Fruit fly (Drosophila melanogaster) whole organism, adult: Measurements from ENCODE around the gene CG15543.
A peak's percentile ranks its signal among the peaks of the same experiment; 100 is the strongest.

ENCODE experiments used
- CG11617 ChIP-seq: fragments of 200-800 bp; sonication (Bioruptor generic); optimal IDR thresholded peaks from 2 replicates; lab custom pipeline; 2017; ENCODE audit warnings: mild to moderate bottlenecking, missing biosample characterization, missing genetic modification reagents, missing genetic modification characterization
- CG12768 ChIP-seq: fragments of 200-800 bp; sonication (Bioruptor generic); optimal IDR thresholded peaks from 2 replicates; lab custom pipeline; 2017; ENCODE audit warnings: missing biosample characterization, missing genetic modification characterization, mild to moderate bottlenecking, moderate library complexity, missing genetic modification reagents
- CG14711 ChIP-seq: fragments of 200-800 bp; sonication (Bioruptor generic); optimal IDR thresholded peaks from 2 replicates; lab custom pipeline; 2018; ENCODE audit warnings: missing biosample characterization, mild to moderate bottlenecking, missing genetic modification characterization, moderate library complexity
- CG1620 ChIP-seq: fragments of 200-800 bp; sonication (Bioruptor generic); optimal IDR thresholded peaks from 2 replicates; lab custom pipeline; 2016; ENCODE audit warnings: missing biosample characterization, missing genetic modification characterization
- CG33017 ChIP-seq: fragments of 200-800 bp; sonication (Bioruptor generic); optimal IDR thresholded peaks from 2 replicates; lab custom pipeline; 2018; ENCODE audit warnings: missing biosample characterization, mild to moderate bottlenecking, missing genetic modification characterization, moderate library complexity
- CG5204 ChIP-seq: fragments of 200-800 bp; sonication (Bioruptor generic); optimal IDR thresholded peaks from 2 replicates; lab custom pipeline; 2016; ENCODE audit warnings: missing biosample characterization, missing genetic modification characterization
- CG7045 ChIP-seq: fragments of 200-800 bp; sonication (Bioruptor generic); optimal IDR thresholded peaks from 2 replicates; lab custom pipeline; 2017; ENCODE audit warnings: missing biosample characterization, mild to moderate bottlenecking, missing genetic modification characterization
- CG7101 ChIP-seq: fragments of 200-800 bp; sonication (Bioruptor generic); optimal IDR thresholded peaks from 2 replicates; lab custom pipeline; 2018; ENCODE audit warnings: missing biosample characterization, mild to moderate bottlenecking, missing genetic modification characterization, moderate library complexity
- Clk ChIP-seq: fragments of 200-800 bp; sonication (Bioruptor generic); optimal IDR thresholded peaks from 2 replicates; lab custom pipeline; 2017; ENCODE audit warnings: missing biosample characterization, missing genetic modification characterization
- Crg-1 ChIP-seq: fragments of 200-800 bp; sonication (Bioruptor generic); optimal IDR thresholded peaks from 2 replicates; lab custom pipeline; 2016; ENCODE audit warnings: missing biosample characterization, missing genetic modification characterization
- Hr96 ChIP-seq: fragments of 200-800 bp; sonication (Bioruptor generic); optimal IDR thresholded peaks from 2 replicates; lab custom pipeline; 2016; ENCODE audit warnings: missing biosample characterization, missing genetic modification characterization
- Mnt ChIP-seq: fragments of 200-800 bp; sonication (Bioruptor generic); optimal IDR thresholded peaks from 2 replicates; lab custom pipeline; 2016; ENCODE audit warnings: missing biosample characterization, mild to moderate bottlenecking, missing genetic modification characterization
- bab1 ChIP-seq: fragments of 200-800 bp; sonication (Bioruptor generic); optimal IDR thresholded peaks from 3 replicates; lab custom pipeline; 2019; ENCODE audit warnings: missing biosample characterization, mild to moderate bottlenecking, missing genetic modification characterization, moderate library complexity
- cic ChIP-seq: fragments of 200-800 bp; sonication (Bioruptor generic); optimal IDR thresholded peaks from 2 replicates; lab custom pipeline; 2017; ENCODE audit warnings: missing biosample characterization, mild to moderate bottlenecking, missing genetic modification characterization, moderate library complexity
- cnc ChIP-seq, 2 experiments: fragments of >200 bp; optimal IDR thresholded peaks; 2 replicates each; lab custom pipeline; 2017
- kay ChIP-seq: fragments of 200-800 bp; sonication (Bioruptor generic); peaks from one replicate; lab custom pipeline; 2016; ENCODE audit warnings: missing biosample characterization, missing genetic modification characterization, borderline replicate concordance
- ovo ChIP-seq: fragments of 200-800 bp; sonication (Bioruptor generic); optimal IDR thresholded peaks from 2 replicates; lab custom pipeline; 2016; ENCODE audit warnings: missing biosample characterization, missing genetic modification characterization
- pad ChIP-seq: fragments of 200-800 bp; sonication (Bioruptor generic); optimal IDR thresholded peaks from 3 replicates; lab custom pipeline; 2017; ENCODE audit warnings: missing biosample characterization, missing genetic modification characterization, mild to moderate bottlenecking, moderate library complexity, missing genetic modification reagents
- tj ChIP-seq: fragments of 200-800 bp; sonication (Bioruptor generic); optimal IDR thresholded peaks from 3 replicates; lab custom pipeline; 2017; ENCODE audit warnings: missing biosample characterization, mild to moderate bottlenecking, missing genetic modification characterization, moderate library complexity
- toe ChIP-seq: fragments of 200-800 bp; sonication (Bioruptor generic); optimal IDR thresholded peaks from 2 replicates; lab custom pipeline; 2016; ENCODE audit warnings: missing biosample characterization, missing genetic modification characterization

CG15543 gene

dm6 chr3R:30733081-30733480 is 9.6 kb upstream of the CG15543 start:
- TF ChIP-seq bab1 (no peak), CG14711 (no peak), CG11617 (no peak), Mnt (no peak), Clk (GFP tag; lab: Kevin White, UChicago) (no peak), CG33017 (tag; lab: Kevin White, UChicago) (no peak), CG5204 (no peak), ovo (GFP tag; lab: Kevin White, UChicago) (no peak), tj (GFP tag; lab: Kevin White, UChicago) (no peak), CG12768 (GFP tag; lab: Kevin White, UChicago) (no peak), cnc (optimal IDR thresholded peaks at IDR 0.05; lab: Kevin White, UChicago) (no peak), Hr96 (GFP tag; lab: Kevin White, UChicago) (no peak), kay (GFP tag; lab: Kevin White, UChicago) (no peak), CG7101 (tag; lab: Kevin White, UChicago) (no peak)

- TF ChIP-seq Mnt (no peak), Crg-1 (GFP tag; lab: Kevin White, UChicago) (no peak), toe (no peak), CG33017 (tag; lab: Kevin White, UChicago) (no peak), bab1 (no peak), Clk (GFP tag; lab: Kevin White, UChicago) (no peak), CG5204 (no peak), Hr96 (GFP tag; lab: Kevin White, UChicago) (no peak), tj (GFP tag; lab: Kevin White, UChicago) (no peak), CG7045 (no peak), cic (no peak), CG11617 (no peak), CG14711 (no peak), cnc (optimal IDR thresholded peaks at IDR 0.05; lab: Kevin White, UChicago) (no peak), kay (GFP tag; lab: Kevin White, UChicago) (no peak), ovo (GFP tag; lab: Kevin White, UChicago) (no peak), CG7101 (tag; lab: Kevin White, UChicago) (no peak), CG1620 (no peak)
Observed at dm6 chr3R:30734576-30734975, 8.1 kb upstream of the CG15543 start.

dm6 chr3R:30735047-30735446 is 7.6 kb upstream of the CG15543 start:
- no peak for TF ChIP-seq kay (GFP tag; lab: Kevin White, UChicago)
- no peak for TF ChIP-seq CG33017 (tag; lab: Kevin White, UChicago)
- no peak for TF ChIP-seq Crg-1 (GFP tag; lab: Kevin White, UChicago)
- TF ChIP-seq pad (GFP tag; lab: Kevin White, UChicago) = no peak
- TF ChIP-seq Mnt = no peak
- no peak for TF ChIP-seq CG7045
- no peak for TF ChIP-seq tj (GFP tag; lab: Kevin White, UChicago)
- no peak for TF ChIP-seq cnc (optimal IDR thresholded peaks at IDR 0.05; lab: Kevin White, UChicago)
- no peak for TF ChIP-seq CG14711
- TF ChIP-seq Clk (GFP tag; lab: Kevin White, UChicago) = no peak

- no peak for TF ChIP-seq CG12768 (GFP tag; lab: Kevin White, UChicago)
- no peak for TF ChIP-seq CG7101 (tag; lab: Kevin White, UChicago)
- no peak for TF ChIP-seq Hr96 (GFP tag; lab: Kevin White, UChicago)
- TF ChIP-seq Mnt = no peak
- TF ChIP-seq tj (GFP tag; lab: Kevin White, UChicago) = no peak
- no peak for TF ChIP-seq pad (GFP tag; lab: Kevin White, UChicago)
- no peak for TF ChIP-seq Crg-1 (GFP tag; lab: Kevin White, UChicago)
- no peak for TF ChIP-seq cic
- TF ChIP-seq bab1 = no peak
- no peak for TF ChIP-seq kay (GFP tag; lab: Kevin White, UChicago)
- TF ChIP-seq ovo (GFP tag; lab: Kevin White, UChicago) = no peak
- no peak for TF ChIP-seq cnc (optimal IDR thresholded peaks at IDR 0.05; lab: Kevin White, UChicago)
- no peak for TF ChIP-seq CG11617
- TF ChIP-seq Clk (GFP tag; lab: Kevin White, UChicago) = no peak
- TF ChIP-seq CG33017 (tag; lab: Kevin White, UChicago) = no peak
- no peak for TF ChIP-seq toe
- no peak for TF ChIP-seq CG1620
Observed at dm6 chr3R:30741371-30741770, 1.3 kb upstream of the CG15543 start.

dm6 chr3R:30745104-30745503 is 2.4 kb downstream of the CG15543 start, which contains the start of gene Npc2g:
TSS of gene Npc2g (minus strand) at chr3R:30745263.
- no peak for TF ChIP-seq cnc (optimal IDR thresholded peaks at IDR 0.05; lab: Kevin White, UChicago)
- TF ChIP-seq CG7101 (tag; lab: Kevin White, UChicago) = peak; percentile 3
- no peak for TF ChIP-seq toe

dm6 chr3R:30746190-30746589 is 3.5 kb downstream of the CG15543 start, which contains the start of gene Npc2h:
TSS of gene Npc2h (minus strand) at chr3R:30746290.
- TF ChIP-seq CG11617 = no peak
- no peak for TF ChIP-seq CG1620
- TF ChIP-seq CG12768 (GFP tag; lab: Kevin White, UChicago) = no peak
- no peak for TF ChIP-seq toe
- peak; percentile 15 for TF ChIP-seq kay (GFP tag; lab: Kevin White, UChicago)
- no peak for TF ChIP-seq Hr96 (GFP tag; lab: Kevin White, UChicago)

- TF ChIP-seq Clk (GFP tag; lab: Kevin White, UChicago) = no peak
- no peak for TF ChIP-seq cic
- no peak for TF ChIP-seq CG7101 (tag; lab: Kevin White, UChicago)
- no peak for TF ChIP-seq cnc (optimal IDR thresholded peaks at IDR 0.05; lab: Kevin White, UChicago)
- no peak for TF ChIP-seq ovo (GFP tag; lab: Kevin White, UChicago)
- no peak for TF ChIP-seq kay (GFP tag; lab: Kevin White, UChicago)
- no peak for TF ChIP-seq toe
- no peak for TF ChIP-seq pad (GFP tag; lab: Kevin White, UChicago)
Observed at dm6 chr3R:30747039-30747438, 4.4 kb downstream of the CG15543 start.
